Fruit fly (Drosophila melanogaster) whole organism, embryonic: ENCODE measurements around the gene CG1136.

Experiments used
- CG10462 ChIP-seq: fragments of 200-800 bp; sonication (Bioruptor generic); optimal IDR thresholded peaks from 2 replicates; lab custom pipeline; 2016; ENCODE audit warnings: missing biosample characterization, missing genetic modification characterization
- CG10543 ChIP-seq: fragments of 200-800 bp; sonication (Bioruptor generic); optimal IDR thresholded peaks from 3 replicates; lab custom pipeline; 2017; ENCODE audit warnings: missing biosample characterization, mild to moderate bottlenecking, missing genetic modification characterization, moderate library complexity
- CG10654 ChIP-seq: fragments of 200-800 bp; sonication (Bioruptor generic); optimal IDR thresholded peaks from 2 replicates; lab custom pipeline; 2016; ENCODE audit warnings: missing biosample characterization, missing genetic modification characterization
- CG11504 ChIP-seq: fragments of 200-800 bp; sonication (Bioruptor generic); optimal IDR thresholded peaks from 3 replicates; lab custom pipeline; 2019; ENCODE audit warnings: missing biosample characterization, mild to moderate bottlenecking, missing genetic modification characterization, moderate library complexity
- CG1233 ChIP-seq: fragments of 200-800 bp; sonication (Bioruptor generic); optimal IDR thresholded peaks from 4 replicates; lab custom pipeline; 2018; ENCODE audit warnings: missing biosample characterization, mild to moderate bottlenecking, missing genetic modification characterization
- CG16863 ChIP-seq: fragments of 200-800 bp; sonication (Bioruptor generic); optimal IDR thresholded peaks from 3 replicates; lab custom pipeline; 2016; ENCODE audit warnings: missing biosample characterization, missing genetic modification characterization
- CG17359 ChIP-seq: fragments of 200-800 bp; sonication (Bioruptor generic); optimal IDR thresholded peaks from 3 replicates; lab custom pipeline; 2018; ENCODE audit warnings: missing biosample characterization, mild to moderate bottlenecking, missing genetic modification characterization, moderate library complexity
- CG3163 ChIP-seq: fragments of 200-800 bp; sonication (Bioruptor generic); optimal IDR thresholded peaks from 3 replicates; lab custom pipeline; 2016; ENCODE audit warnings: missing biosample characterization, missing genetic modification characterization
- CG33557 ChIP-seq: fragments of 200-800 bp; sonication (Bioruptor generic); optimal IDR thresholded peaks from 2 replicates; lab custom pipeline; 2019; ENCODE audit warnings: missing biosample characterization, mild to moderate bottlenecking, missing genetic modification characterization, moderate library complexity
- CG3838 ChIP-seq: fragments of 200-800 bp; sonication (Bioruptor generic); optimal IDR thresholded peaks from 3 replicates; lab custom pipeline; 2016; ENCODE audit warnings: missing biosample characterization, missing genetic modification characterization
- CG4404 ChIP-seq: fragments of 200-800 bp; sonication (Bioruptor generic); IDR thresholded peaks from 2 replicates; pipeline ENCODE4 v1.3.6; 2022; ENCODE audit warnings: missing biosample characterization, missing genetic modification characterization
- CG4820 ChIP-seq: fragments of 200-800 bp; sonication (Bioruptor generic); optimal IDR thresholded peaks from 3 replicates; lab custom pipeline; 2016; ENCODE audit warnings: missing biosample characterization, missing genetic modification characterization
- CG6813 ChIP-seq: fragments of 200-800 bp; sonication (Bioruptor generic); optimal IDR thresholded peaks from 2 replicates; lab custom pipeline; 2017; ENCODE audit warnings: missing biosample characterization, missing genetic modification characterization, mild to moderate bottlenecking, moderate library complexity, missing genetic modification reagents
- D19B ChIP-seq: fragments of 200-800 bp; sonication (Bioruptor generic); optimal IDR thresholded peaks from 2 replicates; lab custom pipeline; 2017; ENCODE audit warnings: missing biosample characterization, mild to moderate bottlenecking, missing genetic modification characterization
- Dad ChIP-seq: fragments of 200-800 bp; sonication (Bioruptor generic); optimal IDR thresholded peaks from 3 replicates; lab custom pipeline; 2016; ENCODE audit warnings: missing biosample characterization, missing genetic modification characterization
- Dref ChIP-seq: fragments of 200-800 bp; sonication (Bioruptor generic); IDR thresholded peaks from 2 replicates; pipeline ENCODE4 v1.3.6; 2022; ENCODE audit warnings: missing biosample characterization, missing genetic modification characterization
- Elba2 ChIP-seq: fragments of 200-800 bp; sonication (Bioruptor generic); optimal IDR thresholded peaks from 3 replicates; lab custom pipeline; 2016; ENCODE audit warnings: missing biosample characterization, missing genetic modification characterization
- Ets65A ChIP-seq: fragments of 200-800 bp; sonication (Bioruptor generic); peaks from one replicate; lab custom pipeline; 2016; ENCODE audit warnings: missing biosample characterization, missing genetic modification characterization
- HLH3B ChIP-seq: fragments of 200-800 bp; sonication (Bioruptor generic); IDR thresholded peaks from 2 replicates; pipeline ENCODE4 v1.3.6; 2022; ENCODE audit warnings: missing biosample characterization, missing genetic modification characterization
- Hsf ChIP-seq: fragments of 200-800 bp; sonication (Bioruptor generic); optimal IDR thresholded peaks from 3 replicates; lab custom pipeline; 2016; ENCODE audit warnings: missing biosample characterization, missing genetic modification characterization
- Med ChIP-seq: fragments of 200-800 bp; sonication (Bioruptor generic); peaks from one replicate; lab custom pipeline; 2016; ENCODE audit warnings: missing biosample characterization, missing genetic modification characterization, mild to moderate bottlenecking, inconsistent platforms, moderate library complexity
- NC2β ChIP-seq: fragments of 200-800 bp; sonication (Bioruptor generic); optimal IDR thresholded peaks from 2 replicates; lab custom pipeline; 2016; ENCODE audit warnings: missing biosample characterization, missing genetic modification characterization
- NFAT ChIP-seq: fragments of 200-800 bp; sonication (Bioruptor generic); IDR thresholded peaks from 2 replicates; pipeline ENCODE4 v1.3.6; 2022; ENCODE audit warnings: missing biosample characterization, missing genetic modification characterization
- NK7.1 ChIP-seq: fragments of 200-800 bp; sonication (Bioruptor generic); optimal IDR thresholded peaks from 3 replicates; lab custom pipeline; 2016; ENCODE audit warnings: missing biosample characterization, missing genetic modification characterization
- Side ChIP-seq: fragments of 200-800 bp; sonication (Bioruptor generic); optimal IDR thresholded peaks from 2 replicates; lab custom pipeline; 2016; ENCODE audit warnings: missing biosample characterization, missing genetic modification characterization
- Sin3A ChIP-seq: fragments of >200 bp; optimal IDR thresholded peaks from 2 replicates; lab custom pipeline; 2018
- Sox102F ChIP-seq: fragments of 200-800 bp; sonication (Bioruptor generic); optimal IDR thresholded peaks from 2 replicates; lab custom pipeline; 2018; ENCODE audit warnings: missing biosample characterization, mild to moderate bottlenecking, missing genetic modification characterization, moderate library complexity
- Stat92E ChIP-seq, 3 experiments: fragments of >200 bp in 2 of 3; fragments of 200-800 bp in 1 of 3; sonication (Bioruptor generic) in 1 of 3; optimal IDR thresholded peaks; 2 replicates each; lab custom pipeline; 2017 to 2019; ENCODE audit warnings: missing biosample characterization in 3 of 3, missing genetic modification characterization in 3 of 3, mild to moderate bottlenecking in 1 of 3, moderate library complexity in 1 of 3
- ara ChIP-seq: fragments of 200-800 bp; sonication (Bioruptor generic); IDR thresholded peaks from 2 replicates; pipeline ENCODE4 v1.3.6; 2022; ENCODE audit warnings: missing biosample characterization, missing genetic modification characterization
- bigmax ChIP-seq: fragments of 200-800 bp; sonication (Bioruptor generic); optimal IDR thresholded peaks from 2 replicates; lab custom pipeline; 2018; ENCODE audit warnings: missing biosample characterization, mild to moderate bottlenecking, missing genetic modification characterization
- bsh ChIP-seq, 2 experiments: fragments of 200-800 bp; sonication (Bioruptor generic); optimal IDR thresholded peaks; 2 replicates each; lab custom pipeline; 2017 to 2018; ENCODE audit warnings: mild to moderate bottlenecking in 2 of 2, missing biosample characterization in 2 of 2, missing genetic modification characterization in 2 of 2, moderate library complexity in 1 of 2
- ci ChIP-seq: fragments of 200-800 bp; sonication (Bioruptor generic); IDR thresholded peaks from 3 replicates; pipeline ENCODE4 v1.3.6; 2022; ENCODE audit warnings: missing biosample characterization, missing genetic modification characterization
- dati ChIP-seq: fragments of 200-800 bp; sonication (Bioruptor generic); IDR thresholded peaks from 2 replicates; pipeline ENCODE4 v1.3.6; 2022; ENCODE audit warnings: missing biosample characterization, missing genetic modification characterization
- dmrt99B ChIP-seq: fragments of 200-800 bp; sonication (Bioruptor generic); optimal IDR thresholded peaks from 2 replicates; lab custom pipeline; 2018; ENCODE audit warnings: missing biosample characterization, mild to moderate bottlenecking, missing genetic modification characterization, moderate library complexity
- exex ChIP-seq: fragments of 200-800 bp; sonication (Bioruptor generic); optimal IDR thresholded peaks from 4 replicates; lab custom pipeline; 2018; ENCODE audit warnings: missing biosample characterization, mild to moderate bottlenecking, missing genetic modification characterization, moderate library complexity
- h ChIP-seq: fragments of >200 bp; optimal IDR thresholded peaks from 2 replicates; lab custom pipeline; 2017
- kay ChIP-seq: fragments of 200-800 bp; sonication (Bioruptor generic); optimal IDR thresholded peaks from 2 replicates; lab custom pipeline; 2016; ENCODE audit warnings: missing biosample characterization, missing genetic modification characterization
- mam ChIP-seq: fragments of 200-800 bp; sonication (Bioruptor generic); optimal IDR thresholded peaks from 3 replicates; lab custom pipeline; 2016; ENCODE audit warnings: missing biosample characterization, missing genetic modification characterization
- mld ChIP-seq: fragments of 200-800 bp; sonication (Bioruptor generic); IDR thresholded peaks from 3 replicates; pipeline ENCODE4 v1.3.6; 2022; ENCODE audit warnings: missing biosample characterization, missing genetic modification characterization; ENCODE audit not compliant: partially characterized antibody
- nerfin-2 ChIP-seq: fragments of 200-800 bp; sonication (Bioruptor generic); IDR thresholded peaks from 2 replicates; pipeline ENCODE4 v1.3.6; 2022; ENCODE audit warnings: missing biosample characterization, missing genetic modification characterization; ENCODE audit not compliant: partially characterized antibody
- otp ChIP-seq: fragments of 200-800 bp; sonication (Bioruptor generic); IDR thresholded peaks from 3 replicates; pipeline ENCODE4, ENCODE4 v1.3.6; 2022; ENCODE audit warnings: missing biosample characterization, missing genetic modification characterization
- pb ChIP-seq: fragments of 200-800 bp; sonication (Bioruptor generic); optimal IDR thresholded peaks from 3 replicates; lab custom pipeline; 2016; ENCODE audit warnings: missing biosample characterization, missing genetic modification characterization
- prd ChIP-seq, 3 experiments: fragments of >200 bp in 2 of 3; fragments of 200-800 bp in 1 of 3; sonication (Bioruptor generic) in 1 of 3; optimal IDR thresholded peaks in 2 of 3; IDR thresholded peaks in 1 of 3; 2 replicates in 2 of 3; 3 replicates in 1 of 3; pipeline versions ENCODE4 v1.3.6 to Lab custom; 2017 to 2022; ENCODE audit warnings: missing biosample characterization in 1 of 3, missing genetic modification characterization in 1 of 3
- ranshi ChIP-seq: fragments of 200-800 bp; sonication (Bioruptor generic); IDR thresholded peaks from 2 replicates; pipeline ENCODE4 v1.3.6; 2022; ENCODE audit warnings: missing biosample characterization, missing genetic modification characterization
- scrt ChIP-seq: fragments of 200-800 bp; sonication (Bioruptor generic); optimal IDR thresholded peaks from 2 replicates; lab custom pipeline; 2018; ENCODE audit warnings: missing biosample characterization, mild to moderate bottlenecking, missing genetic modification characterization, moderate library complexity
- sima ChIP-seq: fragments of 200-800 bp; sonication (Bioruptor generic); optimal IDR thresholded peaks from 2 replicates; lab custom pipeline; 2016; ENCODE audit warnings: missing biosample characterization, missing genetic modification characterization
- slp2 ChIP-seq: fragments of 200-800 bp; sonication (Bioruptor generic); optimal IDR thresholded peaks from 2 replicates; lab custom pipeline; 2016; ENCODE audit warnings: missing biosample characterization, missing genetic modification characterization
- ttk ChIP-seq: fragments of 200-800 bp; sonication (Bioruptor generic); IDR thresholded peaks from 2 replicates; pipeline ENCODE4 v2.1.2; 2022; ENCODE audit warnings: missing biosample characterization, missing genetic modification characterization
- twi ChIP-seq: fragments of 200-800 bp; optimal IDR thresholded peaks from 2 replicates; lab custom pipeline; 2019; ENCODE audit warnings: missing biosample characterization, mild to moderate bottlenecking, missing genetic modification characterization, moderate library complexity
- usp ChIP-seq: fragments of >200 bp; optimal IDR thresholded peaks from 2 replicates; lab custom pipeline; 2017; ENCODE audit warnings: missing biosample characterization, missing genetic modification characterization
- zfh1 ChIP-seq: fragments of 200-800 bp; sonication (Bioruptor generic); IDR thresholded peaks from 3 replicates; pipeline ENCODE4 v1.3.6; 2022; ENCODE audit warnings: missing biosample characterization, missing genetic modification characterization

The CG1136 gene

dm6 chr3L:4014349-4014748 is 32.0 kb upstream of the CG1136 start (continued):
- TF ChIP-seq bsh (GFP tag; optimal IDR thresholded peaks at IDR 0.05; lab: Kevin White, UChicago): peak in 1 of 2 experiments; percentile 39
- TF ChIP-seq ci: 0 out of 3 replicates have a peak, but pooled peaks have one; percentile 18
- peak; percentile 46; the same call in 1 of the 3 replicates for TF ChIP-seq zfh1 (GFP tag; lab: Robert Waterston, UW)
- 0 out of 2 replicates have a peak, but pooled peaks have one; percentile 7 for TF ChIP-seq ttk (GFP tag; lab: Robert Waterston, UW)
- no peak for TF ChIP-seq CG3838 (GFP tag; lab: Kevin White, UChicago)
- TF ChIP-seq D19B (GFP tag; lab: Kevin White, UChicago): no peak
- no peak for TF ChIP-seq twi (tag; lab: Kevin White, UChicago)
- no peak for TF ChIP-seq sima (GFP tag; lab: Kevin White, UChicago)
- no peak for TF ChIP-seq mld
- TF ChIP-seq dmrt99B (tag; lab: Kevin White, UChicago): no peak
- no peak for TF ChIP-seq CG10543
- no peak for TF ChIP-seq CG33557 (GFP tag; lab: Kevin White, UChicago)
- TF ChIP-seq HLH3B (GFP tag; lab: Robert Waterston, UW): no peak
- no peak for TF ChIP-seq prd (optimal IDR thresholded peaks at IDR 0.05; lab: Kevin White, UChicago)
- peak; percentile 46; the same call in 1 of the 3 replicates for TF ChIP-seq prd (GFP tag; IDR thresholded peaks at IDR 0.05; lab: Robert Waterston, UW)
- peak; percentile 93 for TF ChIP-seq Ets65A
- no peak for TF ChIP-seq Side (GFP tag; lab: Kevin White, UChicago)
- peak; percentile 23; the same call in 1 of the 2 replicates for TF ChIP-seq ara (GFP tag; lab: Robert Waterston, UW)
- peak; percentile 12 for TF ChIP-seq CG11504 (tag; lab: Kevin White, UChicago)
- peak; percentile 25 for TF ChIP-seq Sox102F (GFP tag; lab: Kevin White, UChicago)
- TF ChIP-seq otp (GFP tag; lab: Robert Waterston, UW): 0 out of 3 replicates have a peak, but pooled peaks have one; percentile 32
- no peak for TF ChIP-seq ranshi (GFP tag; lab: Robert Waterston, UW)

dm6 chr3L:4016754-4017153 is 29.6 kb upstream of the CG1136 start:
- TF ChIP-seq CG3163 (GFP tag; lab: Kevin White, UChicago) (peak; percentile 17), scrt (GFP tag; lab: Kevin White, UChicago) (peak; percentile 23), CG4820 (GFP tag; lab: Kevin White, UChicago) (peak; percentile 66), Dad (peak; percentile 47), CG10654 (GFP tag; lab: Kevin White, UChicago) (peak; percentile 61), NC2β (peak; percentile 57), pb (GFP tag; lab: Kevin White, UChicago) (peak; percentile 16), slp2 (GFP tag; lab: Kevin White, UChicago) (peak; percentile 45), usp (GFP tag; lab: Kevin White, UChicago) (no peak), CG1233 (GFP tag; lab: Kevin White, UChicago) (peak; percentile 60), CG17359 (peak; percentile 63), Stat92E (GFP tag; optimal IDR thresholded peaks at IDR 0.05; lab: Kevin White, UChicago) (no peak), NFAT (GFP tag; lab: Robert Waterston, UW) (0 out of 2 replicates have a peak, but pooled peaks have one; percentile 31), Med (GFP tag; lab: Kevin White, UChicago) (peak; percentile 90), Elba2 (GFP tag; lab: Kevin White, UChicago) (peak; percentile 42), bigmax (GFP tag; lab: Kevin White, UChicago) (no peak), nerfin-2 (GFP tag; lab: Robert Waterston, UW) (no peak), CG16863 (GFP tag; lab: Kevin White, UChicago) (peak; percentile 65), NK7.1 (GFP tag; lab: Kevin White, UChicago) (no peak), Sin3A (lab: Kevin White, UChicago) (no peak), CG6813 (peak; percentile 51), mam (GFP tag; lab: Kevin White, UChicago) (peak; percentile 39), CG10462 (GFP tag; lab: Kevin White, UChicago) (peak; percentile 20), Hsf (GFP tag; lab: Kevin White, UChicago) (peak; percentile 67), CG4404 (GFP tag; lab: Robert Waterston, UW) (peak; percentile 86), Dref (no peak), dati (GFP tag; lab: Robert Waterston, UW) (peak; percentile 70), exex (no peak), h (lab: Kevin White, UChicago) (no peak), kay (no peak)
